Worm (Caenorhabditis elegans): Measurements from ENCODE around the gene srh-70.

srh-70 gene

DNA sequence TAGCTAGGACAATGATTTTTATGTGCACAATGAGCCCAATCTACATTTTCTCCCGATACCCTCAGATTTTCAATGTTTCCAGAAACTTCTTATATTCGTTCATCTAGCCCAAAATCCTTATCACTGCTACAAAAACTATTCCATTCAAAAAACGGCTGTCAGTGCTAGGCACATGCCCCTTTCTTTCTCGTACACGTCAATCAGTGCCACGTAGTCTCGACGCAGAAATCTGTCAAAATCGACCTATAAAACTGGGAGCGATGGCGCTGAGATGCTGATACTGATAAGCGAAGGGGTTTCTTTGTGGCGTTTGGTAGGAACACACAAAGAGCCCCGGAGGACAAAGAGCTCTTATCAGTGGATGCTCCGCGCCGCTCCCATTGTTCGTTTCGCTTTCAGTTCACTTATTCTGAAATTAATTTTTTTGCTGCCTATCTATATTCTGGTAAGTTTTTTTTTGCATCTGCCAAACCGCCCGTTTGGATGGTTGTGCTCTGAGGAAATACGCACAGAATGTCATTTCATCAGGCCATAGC, at the start of gene srh-70:
TSS of gene srh-70 (minus strand) at position 51 of the 536 bp plus-strand sequence.
- TF ChIP-seq nhr-23 (tag; optimal IDR thresholded peaks at IDR 0.05) (no peak), fos-1 (tag; optimal IDR thresholded peaks at IDR 0.05) (peak; percentile 78), sma-9 (GFP tag; optimal IDR thresholded peaks at IDR 0.05) (peak; percentile 33), sma-9 (tag; optimal IDR thresholded peaks at IDR 0.05) (no peak), crh-2 (tag; optimal IDR thresholded peaks at IDR 0.05) (peak; percentile 55), nhr-6 (tag; optimal IDR thresholded peaks at IDR 0.05) (no peak)

- TF ChIP-seq zag-1 (tag; optimal IDR thresholded peaks at IDR 0.05) (no peak), lin-39 (tag; optimal IDR thresholded peaks at IDR 0.05) (no peak), lsy-2 (tag; optimal IDR thresholded peaks at IDR 0.05) (no peak), nhr-6 (tag; optimal IDR thresholded peaks at IDR 0.05) (no peak), elt-1 (tag; optimal IDR thresholded peaks at IDR 0.05) (no peak), mdl-1 (tag; optimal IDR thresholded peaks at IDR 0.05) (no peak), ceh-16 (tag; optimal IDR thresholded peaks at IDR 0.05) (no peak), peb-1 (tag; optimal IDR thresholded peaks at IDR 0.05) (no peak), nhr-23 (tag; optimal IDR thresholded peaks at IDR 0.05) (no peak), ama-1 (optimal IDR thresholded peaks at IDR 0.05) (no peak), Y55F3AM.14 (GFP tag; optimal IDR thresholded peaks at IDR 0.05) (no peak), snpc-4 (tag; optimal IDR thresholded peaks at IDR 0.05) (no peak), nhr-25 (tag; optimal IDR thresholded peaks at IDR 0.05) (no peak)
These were observed 47.2 kb upstream of the srh-70 start, which contains the start of gene F49C5.7 for ce11 chrII:12565851-12566250. Gene F49C5.7 (plus strand): TSS chrII:12566151.

DNA sequence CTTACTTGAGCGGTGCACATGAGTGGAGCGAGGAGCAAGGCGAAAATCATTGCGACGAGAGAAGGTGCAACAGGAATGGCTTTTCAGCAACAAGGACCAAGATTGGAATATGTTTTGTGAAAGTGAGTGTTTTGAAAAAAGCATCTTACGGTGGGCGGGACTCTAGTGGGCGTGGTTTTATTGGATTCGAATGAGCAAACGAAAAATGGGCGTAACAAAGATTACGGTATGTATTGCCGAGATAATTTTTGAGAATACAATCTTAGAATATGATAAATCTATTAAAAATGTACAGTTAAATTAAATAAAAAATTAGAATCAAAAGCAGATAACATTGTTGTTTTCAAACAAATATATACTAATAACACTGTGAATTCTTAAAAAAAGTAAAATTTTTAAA, 41.6 kb upstream of the srh-70 start, which contains the start of gene F49C5.12:
TSS of gene F49C5.12 (minus strand) at position 101 of the 400 bp plus-strand sequence.
- TF ChIP-seq lin-13 (GFP tag; optimal IDR thresholded peaks at IDR 0.05), result no peak
- no peak for TF ChIP-seq mbf-1 (tag; optimal IDR thresholded peaks at IDR 0.05)
- no peak for TF ChIP-seq nhr-237 (tag; optimal IDR thresholded peaks at IDR 0.05)
- no peak for TF ChIP-seq sma-9 (GFP tag; optimal IDR thresholded peaks at IDR 0.05)
- no peak for TF ChIP-seq sma-9 (tag; optimal IDR thresholded peaks at IDR 0.05)
- no peak for TF ChIP-seq snpc-4 (tag; optimal IDR thresholded peaks at IDR 0.05)
- no peak for TF ChIP-seq zag-1 (tag; optimal IDR thresholded peaks at IDR 0.05)
- TF ChIP-seq ama-1 (optimal IDR thresholded peaks at IDR 0.05), result no peak
- no peak for TF ChIP-seq sma-3 (GFP tag; optimal IDR thresholded peaks at IDR 0.05)
- TF ChIP-seq lsy-2 (tag; optimal IDR thresholded peaks at IDR 0.05), result no peak
- no peak for TF ChIP-seq sem-4 (tag; optimal IDR thresholded peaks at IDR 0.05)
- no peak for TF ChIP-seq elt-3 (tag; optimal IDR thresholded peaks at IDR 0.05)
- no peak for TF ChIP-seq lin-39 (tag; optimal IDR thresholded peaks at IDR 0.05)
- TF ChIP-seq C34F6.9 (tag; optimal IDR thresholded peaks at IDR 0.05), result no peak
- TF ChIP-seq R02D3.7 (tag; optimal IDR thresholded peaks at IDR 0.05), result no peak
- TF ChIP-seq peb-1 (tag; optimal IDR thresholded peaks at IDR 0.05), result no peak
- no peak for TF ChIP-seq lin-11 (tag; optimal IDR thresholded peaks at IDR 0.05)
- no peak for TF ChIP-seq blmp-1 (tag; optimal IDR thresholded peaks at IDR 0.05; ENCODE audit: insufficient read depth)
- TF ChIP-seq elt-1 (tag; optimal IDR thresholded peaks at IDR 0.05), result no peak

ce11 chrII:12555579-12555978, 36.9 kb upstream of the srh-70 start, which contains the start of gene F49C5.11:
Gene F49C5.11 (plus strand): TSS chrII:12555879.
- no peak for TF ChIP-seq unc-62 (GFP tag; optimal IDR thresholded peaks at IDR 0.05)
- no peak for TF ChIP-seq F13H6.1 (tag; optimal IDR thresholded peaks at IDR 0.05)
- TF ChIP-seq nhr-21 (tag; optimal IDR thresholded peaks at IDR 0.05), result no peak
- TF ChIP-seq nhr-6 (tag; optimal IDR thresholded peaks at IDR 0.05), result no peak
- TF ChIP-seq sem-4 (tag; optimal IDR thresholded peaks at IDR 0.05), result no peak
- TF ChIP-seq lin-39 (tag; optimal IDR thresholded peaks at IDR 0.05), result no peak
- TF ChIP-seq lin-11 (tag; optimal IDR thresholded peaks at IDR 0.05), result no peak
- TF ChIP-seq ztf-1 (GFP tag; conservative IDR thresholded peaks at IDR 0.05), result no peak
- TF ChIP-seq crh-2 (tag; optimal IDR thresholded peaks at IDR 0.05), result no peak
- TF ChIP-seq nhr-10 (tag; optimal IDR thresholded peaks at IDR 0.05), result no peak
- no peak for TF ChIP-seq mab-5 (tag; optimal IDR thresholded peaks at IDR 0.05)
- TF ChIP-seq blmp-1 (tag; optimal IDR thresholded peaks at IDR 0.05; ENCODE audit: insufficient read depth), result no peak
- TF ChIP-seq R02D3.7 (tag; optimal IDR thresholded peaks at IDR 0.05), result no peak
- no peak for TF ChIP-seq skn-1 (tag; optimal IDR thresholded peaks at IDR 0.05)
- TF ChIP-seq snpc-4 (tag; optimal IDR thresholded peaks at IDR 0.05), result no peak
- no peak for TF ChIP-seq unc-55 (GFP tag; optimal IDR thresholded peaks at IDR 0.05)
- no peak for TF ChIP-seq aly-2 (tag; optimal IDR thresholded peaks at IDR 0.05)
- no peak for TF ChIP-seq ztf-11 (tag; optimal IDR thresholded peaks at IDR 0.05)
- no peak for TF ChIP-seq unc-39 (tag; optimal IDR thresholded peaks at IDR 0.05)
